Worm (Caenorhabditis elegans): ENCODE measurements around the gene Y81G3A.4.

DNA sequence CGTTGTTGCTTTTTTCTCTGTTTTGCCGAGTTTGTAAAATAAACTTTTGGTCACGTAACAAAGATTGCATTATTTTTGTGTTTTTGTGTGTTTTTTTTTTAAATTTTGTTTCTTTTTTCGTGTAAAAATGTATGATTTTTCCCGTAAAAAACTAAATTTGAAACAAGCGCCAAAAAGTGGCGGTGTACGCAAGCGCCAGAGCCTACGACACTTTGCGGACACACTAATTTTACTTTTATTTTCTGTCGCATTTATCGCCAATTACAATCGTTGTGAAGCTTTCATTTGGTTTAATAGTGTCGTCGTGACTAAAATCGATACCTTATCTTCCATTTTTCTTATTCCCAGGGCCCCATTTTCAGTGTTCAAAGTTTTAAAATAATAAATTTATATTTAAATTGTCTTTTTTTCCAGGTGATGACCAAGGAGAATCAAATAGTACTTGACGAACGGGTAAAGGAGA is 7.4 kb upstream of the Y81G3A.4 start, which contains the start of the genes Y81G3A.1 and gcn-2:
- no peak for TF ChIP-seq ceh-82 (tag; optimal IDR thresholded peaks at IDR 0.05)
- peak; percentile 2 for TF ChIP-seq nhr-6 (tag; optimal IDR thresholded peaks at IDR 0.05)
- TF ChIP-seq unc-62 (GFP tag; optimal IDR thresholded peaks at IDR 0.05 in 1 of 2): no peak
- TF ChIP-seq unc-62 (tag; optimal IDR thresholded peaks at IDR 0.05): no peak
- TF ChIP-seq aly-2 (tag; optimal IDR thresholded peaks at IDR 0.05): no peak
- no peak for TF ChIP-seq nhr-76 (tag; optimal IDR thresholded peaks at IDR 0.05)
- no peak for TF ChIP-seq F26F4.8 (GFP tag; conservative IDR thresholded peaks at IDR 0.05)

All from whole organism, L4 larva.